Worm (Caenorhabditis elegans) whole organism, L1 larva: Measurements from ENCODE around the gene F36D3.5.

Experiments
- ces-1 ChIP-seq: fragments of 150-350 bp; optimal IDR thresholded peaks from 2 replicates; lab custom pipeline; 2014; ENCODE audit warnings: missing biosample characterization, missing genetic modification reagents, missing genetic modification characterization
- elt-2 ChIP-seq: sonication (generic microtip); optimal IDR thresholded peaks from 2 replicates; lab custom pipeline; 2016; ENCODE audit warnings: missing genetic modification characterization, mild to moderate bottlenecking, inconsistent platforms, missing compliant biosample characterization, missing genetic modification reagents
- mep-1 ChIP-seq: fragments of 150-350 bp; optimal IDR thresholded peaks from 2 replicates; lab custom pipeline; 2014; ENCODE audit warnings: missing biosample characterization, missing genetic modification characterization
- nhr-12 ChIP-seq: sonication (generic microtip); optimal IDR thresholded peaks from 2 replicates; lab custom pipeline; 2017; ENCODE audit warnings: missing biosample characterization, missing genetic modification characterization
- nhr-77 ChIP-seq: fragments of 150-350 bp; optimal IDR thresholded peaks from 2 replicates; lab custom pipeline; 2014; ENCODE audit warnings: missing biosample characterization, missing genetic modification characterization
- sox-4 ChIP-seq: sonication (generic microtip); optimal IDR thresholded peaks from 2 replicates; lab custom pipeline; 2016; ENCODE audit warnings: missing genetic modification characterization, missing compliant biosample characterization

DNA sequence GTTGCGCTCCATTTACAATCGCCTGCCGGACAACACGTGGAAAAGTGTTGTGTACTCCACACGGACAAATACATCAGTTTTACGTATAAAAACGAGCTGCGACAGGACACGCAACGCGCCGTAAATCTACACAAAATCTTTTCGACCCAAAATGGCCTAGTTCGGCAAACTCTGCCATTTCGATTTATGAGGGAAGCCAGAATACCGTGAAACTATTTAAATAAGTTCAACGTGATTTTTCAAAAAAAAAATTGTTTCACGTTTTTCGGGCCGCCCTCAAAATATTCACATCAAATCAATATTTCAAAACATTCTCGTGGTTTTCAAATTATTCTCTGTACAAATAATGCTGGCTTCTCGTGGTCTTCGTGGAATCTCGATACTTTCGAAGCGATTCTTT is 11.8 kb upstream of the F36D3.5 start, which contains the start of gene F36D3.8:
- no peak for TF ChIP-seq sox-4 (tag; lab: Kevin White, UChicago)
- no peak for TF ChIP-seq elt-2 (tag; lab: Kevin White, UChicago)
- TF ChIP-seq nhr-12, result no peak
- TF ChIP-seq nhr-77, result no peak
- TF ChIP-seq ces-1 (GFP tag; lab: Kevin White, UChicago), result no peak
- TF ChIP-seq mep-1 (tag; lab: Kevin White, UChicago), result no peak
